Worm (Caenorhabditis elegans) whole organism, L4 larva: ENCODE results near the gene B0336.12.

Experiments
- D1046.2 ChIP-seq: fragments of 200-800 bp; sonication (Bioruptor generic); IDR thresholded peaks from 2 replicates; pipeline ENCODE4 v1.3.6; 2022; ENCODE audit warnings: missing genetic modification characterization, missing compliant biosample characterization
- F37D6.2 ChIP-seq: sonication (generic microtip); optimal IDR thresholded peaks from 2 replicates; lab custom pipeline; 2016; ENCODE audit warnings: mild to moderate bottlenecking, missing genetic modification characterization, missing compliant biosample characterization
- F49E8.2 ChIP-seq: sonication (generic microtip); optimal IDR thresholded peaks from 2 replicates; lab custom pipeline; 2016; ENCODE audit warnings: missing compliant biosample characterization, mild to moderate bottlenecking, missing genetic modification characterization, borderline replicate concordance
- Y48G9A.11 ChIP-seq: fragments of 200-800 bp; sonication (Bioruptor generic); IDR thresholded peaks from 2 replicates; pipeline ENCODE4 v1.3.6; 2022; ENCODE audit warnings: missing genetic modification reagents, missing genetic modification characterization, missing compliant biosample characterization
- Y75B8A.6 ChIP-seq: fragments of 200-800 bp; sonication (Bioruptor generic); IDR thresholded peaks from 2 replicates; pipeline ENCODE4 v1.3.6; 2022; ENCODE audit warnings: missing genetic modification reagents, missing genetic modification characterization, missing compliant biosample characterization
- ZK337.2 ChIP-seq: fragments of 200-800 bp; sonication (Bioruptor generic); IDR thresholded peaks from 2 replicates; pipeline ENCODE4 v1.3.6; 2022; ENCODE audit warnings: missing genetic modification reagents, missing genetic modification characterization, missing compliant biosample characterization
- aha-1 ChIP-seq: fragments of 150-350 bp; peaks from one replicate; lab custom pipeline; 2014; ENCODE audit warnings: missing biosample characterization, missing genetic modification characterization
- aly-2 ChIP-seq: sonication (generic microtip); optimal IDR thresholded peaks from 2 replicates; lab custom pipeline; 2018; ENCODE audit warnings: missing biosample characterization, missing genetic modification characterization
- ceh-20 ChIP-seq: fragments of 200-800 bp; sonication (Bioruptor generic); IDR thresholded peaks from 2 replicates; pipeline ENCODE4 v1.3.6; 2022; ENCODE audit warnings: missing genetic modification reagents, missing genetic modification characterization, missing compliant biosample characterization
- ceh-62 ChIP-seq: sonication (generic microtip); optimal IDR thresholded peaks from 2 replicates; lab custom pipeline; 2017; ENCODE audit warnings: missing biosample characterization, missing genetic modification characterization
- daf-19 ChIP-seq: fragments of 200-800 bp; sonication (Bioruptor generic); conservative IDR thresholded peaks from 2 replicates; pipeline ENCODE4 v1.3.6; 2022; ENCODE audit warnings: missing genetic modification characterization, missing compliant biosample characterization
- dmd-6 ChIP-seq: fragments of 200-800 bp; sonication (Bioruptor generic); IDR thresholded peaks from 2 replicates; pipeline ENCODE4 v1.3.6; 2022; ENCODE audit warnings: missing genetic modification reagents, missing genetic modification characterization, missing compliant biosample characterization
- dpl-1 ChIP-seq: fragments of 150-350 bp; optimal IDR thresholded peaks from 2 replicates; lab custom pipeline; 2014; ENCODE audit warnings: missing biosample characterization, missing genetic modification reagents, missing genetic modification characterization
- gei-8 ChIP-seq: fragments of 200-800 bp; sonication (Bioruptor generic); optimal IDR thresholded peaks from 2 replicates; lab custom pipeline; 2018; ENCODE audit warnings: mild to moderate bottlenecking, missing genetic modification characterization, missing compliant biosample characterization
- hmg-1.1 ChIP-seq: fragments of 200-800 bp; sonication (Bioruptor generic); IDR thresholded peaks from 2 replicates; pipeline ENCODE4 v1.3.6; 2022; ENCODE audit warnings: missing genetic modification reagents, missing genetic modification characterization, missing compliant biosample characterization
- jun-1 ChIP-seq: fragments of 150-350 bp; optimal IDR thresholded peaks from 2 replicates; lab custom pipeline; 2014; ENCODE audit warnings: missing biosample characterization, missing genetic modification reagents, missing genetic modification characterization
- lim-7 ChIP-seq: fragments of 200-800 bp; sonication (Bioruptor generic); IDR thresholded peaks from 2 replicates; pipeline ENCODE4 v1.3.6; 2022; ENCODE audit warnings: missing genetic modification characterization, missing compliant biosample characterization
- lin-29 ChIP-seq: fragments of 200-800 bp; sonication (Bioruptor generic); IDR thresholded peaks from 2 replicates; pipeline ENCODE4 v1.3.6; 2022; ENCODE audit warnings: missing genetic modification reagents, missing genetic modification characterization, missing compliant biosample characterization
- lin-38 ChIP-seq: fragments of 200-800 bp; sonication (Bioruptor generic); IDR thresholded peaks from 2 replicates; pipeline ENCODE4 v1.3.6; 2022; ENCODE audit warnings: missing genetic modification reagents, missing genetic modification characterization, missing compliant biosample characterization
- madf-5 ChIP-seq, 2 experiments: fragments of 200-800 bp; sonication (Bioruptor generic); IDR thresholded peaks; 2 replicates each; pipeline ENCODE4 v1.3.6; 2022; ENCODE audit warnings: missing compliant biosample characterization in 2 of 2, missing genetic modification characterization in 2 of 2
- madf-9 ChIP-seq: fragments of 200-800 bp; sonication (Bioruptor generic); conservative IDR thresholded peaks from 2 replicates; pipeline ENCODE4 v1.3.6; 2022; ENCODE audit warnings: missing genetic modification reagents, missing genetic modification characterization, missing compliant biosample characterization
- mdt-29 ChIP-seq: fragments of 200-800 bp; sonication (Bioruptor generic); IDR thresholded peaks from 2 replicates; pipeline ENCODE4 v1.3.6; 2022; ENCODE audit warnings: missing genetic modification reagents, missing genetic modification characterization, missing compliant biosample characterization
- mes-2 ChIP-seq: sonication (generic microtip); optimal IDR thresholded peaks from 2 replicates; lab custom pipeline; 2016; ENCODE audit warnings: missing genotype, mild to moderate bottlenecking, missing genetic modification characterization, missing compliant biosample characterization; ENCODE audit not compliant: poor library complexity, severe bottlenecking
- mxl-3 ChIP-seq: fragments of 200-800 bp; sonication (Bioruptor generic); optimal IDR thresholded peaks from 2 replicates; lab custom pipeline; 2018; ENCODE audit warnings: mild to moderate bottlenecking, missing genetic modification characterization, missing compliant biosample characterization
- nhr-102 ChIP-seq: sonication (generic microtip); optimal IDR thresholded peaks from 2 replicates; lab custom pipeline; 2016; ENCODE audit warnings: mild to moderate bottlenecking, missing genetic modification characterization, moderate library complexity, missing compliant biosample characterization
- nhr-77 ChIP-seq: fragments of 150-350 bp; optimal IDR thresholded peaks from 2 replicates; lab custom pipeline; 2014; ENCODE audit warnings: missing biosample characterization, missing genetic modification characterization
- php-3 ChIP-seq: fragments of 200-800 bp; sonication (Bioruptor generic); IDR thresholded peaks from 2 replicates; pipeline ENCODE4 v1.3.6; 2022; ENCODE audit warnings: missing genetic modification reagents, missing genetic modification characterization, missing compliant biosample characterization
- unc-130 ChIP-seq: sonication (generic microtip); optimal IDR thresholded peaks from 2 replicates; lab custom pipeline; 2016; ENCODE audit warnings: missing genetic modification reagents, missing genetic modification characterization, missing compliant biosample characterization
- unc-62 ChIP-seq, 3 experiments: fragments of 150-350 bp in 1 of 3; sonication (generic microtip); optimal IDR thresholded peaks in 2 of 3; peaks in 1 of 3; 1 replicate in 1 of 3; 2 replicates in 2 of 3; lab custom pipeline; 2014 to 2017; ENCODE audit warnings: missing biosample characterization in 3 of 3, missing genetic modification characterization in 3 of 3, missing genetic modification reagents in 3 of 3, missing genotype in 1 of 3
- zfp-2 ChIP-seq: sonication (generic microtip); optimal IDR thresholded peaks from 2 replicates; lab custom pipeline; 2016; ENCODE audit warnings: mild to moderate bottlenecking, missing genetic modification characterization, missing compliant biosample characterization

B0336.12 gene

DNA sequence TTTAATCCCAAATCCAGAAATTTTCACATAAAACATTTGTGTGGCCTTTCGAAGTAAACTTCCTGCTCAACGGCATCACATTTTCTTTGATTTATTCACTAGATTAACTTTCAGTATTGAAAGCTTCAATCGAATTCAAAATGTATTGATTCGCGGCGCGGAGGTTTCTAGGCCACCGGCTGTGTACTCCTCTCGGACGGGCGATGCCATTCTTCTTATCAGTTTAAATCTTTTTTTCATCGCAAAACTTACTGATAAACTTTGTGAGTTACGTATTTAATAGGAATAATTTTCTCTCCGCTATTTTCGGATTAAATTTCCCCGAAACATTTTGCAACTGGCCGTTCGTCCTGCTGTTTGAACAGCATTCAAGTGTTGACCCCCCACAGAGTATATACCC, 11.9 kb upstream of the B0336.12 start (continued):
- peak; percentile 89 for TF ChIP-seq ZK337.2 (GFP tag; lab: Robert Waterston, UW)
- TF ChIP-seq hmg-1.1: peak; percentile 35; the same call in 1 of the 2 replicates
- peak; percentile 67 for TF ChIP-seq nhr-102 (tag; lab: Kevin White, UChicago)
- peak; percentile 52 for TF ChIP-seq madf-9 (GFP tag; lab: Robert Waterston, UW)
- no peak for TF ChIP-seq lin-29
- TF ChIP-seq nhr-77 (tag; lab: Kevin White, UChicago): peak; percentile 48
- TF ChIP-seq mdt-29: no peak
- peak; percentile 95 for TF ChIP-seq aha-1 (tag; lab: Kevin White, UChicago)
- peak; percentile 36; the same call in 1 of the 2 replicates for TF ChIP-seq Y48G9A.11 (GFP tag; lab: Robert Waterston, UW)
- no peak for TF ChIP-seq ceh-20 (GFP tag; lab: Robert Waterston, UW)

DNA sequence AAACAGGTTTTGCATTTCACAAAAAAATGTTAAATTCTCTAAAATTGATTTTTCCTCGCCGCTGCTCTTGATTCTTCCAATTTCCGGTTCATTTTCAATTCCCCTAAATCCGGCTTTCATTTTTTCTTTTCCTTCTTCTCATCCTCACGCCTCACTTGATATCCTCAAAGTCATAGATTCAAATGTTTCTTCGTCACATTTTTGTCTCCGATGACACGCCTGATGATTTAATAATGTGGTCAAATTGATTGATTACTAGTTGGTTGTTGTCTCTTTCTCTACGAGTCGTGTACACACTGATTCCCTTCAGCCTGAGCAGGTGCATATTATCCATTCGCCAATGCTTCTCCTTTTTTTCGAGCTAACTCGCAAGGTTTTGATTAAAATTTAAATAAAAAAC, 11.5 kb upstream of the B0336.12 start:
- TF ChIP-seq unc-62 (GFP tag; optimal IDR thresholded peaks at IDR 0.05 in 1 of 2; lab: Kevin White, UChicago) (peak in 1 of 2 experiments; percentile 50), unc-62 (tag; optimal IDR thresholded peaks at IDR 0.05; lab: Kevin White, UChicago) (no peak), daf-19 (GFP tag; lab: Robert Waterston, UW) (no peak)

DNA sequence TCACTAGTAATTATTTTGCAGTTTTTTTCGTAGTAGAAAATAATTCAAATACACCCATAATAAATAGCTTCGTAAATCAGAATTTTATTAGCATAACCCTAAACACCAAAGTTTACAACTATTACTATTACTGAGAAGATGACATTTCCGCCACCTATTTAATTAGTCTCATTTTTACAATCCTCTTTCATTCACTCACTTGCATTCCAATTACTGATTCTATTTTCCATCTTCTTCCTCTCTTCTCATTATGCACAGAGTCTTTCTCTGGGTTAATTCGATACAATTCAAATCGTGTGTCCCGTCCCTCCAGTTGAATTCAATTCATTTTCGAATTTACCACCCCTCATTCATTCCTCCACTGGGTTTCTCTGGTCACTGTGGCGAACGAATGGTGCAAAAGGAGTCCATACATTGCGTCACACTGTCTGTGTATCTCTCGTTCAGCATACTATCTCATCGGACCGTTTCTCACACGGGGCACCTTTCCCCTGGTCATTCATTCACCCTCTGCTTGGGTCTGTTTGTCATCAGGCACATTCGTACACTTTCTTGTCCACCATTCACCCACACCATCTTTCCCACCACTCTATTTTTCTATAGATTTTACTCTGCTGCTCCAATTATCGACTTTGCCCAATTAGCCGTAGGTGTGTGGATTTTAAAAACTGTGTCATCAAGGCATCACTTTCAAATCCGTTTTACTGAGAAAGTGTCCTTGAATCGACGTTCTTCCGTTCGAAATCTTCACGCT, 10.5 kb upstream of the B0336.12 start:
- TF ChIP-seq madf-9 (GFP tag; lab: Robert Waterston, UW) (no peak), mdt-29 (no peak), php-3 (GFP tag; lab: Robert Waterston, UW) (no peak), unc-62 (GFP tag; optimal IDR thresholded peaks at IDR 0.05 in 1 of 2; lab: Kevin White, UChicago) (peak in 1 of 2 experiments; percentile 65), unc-62 (tag; optimal IDR thresholded peaks at IDR 0.05; lab: Kevin White, UChicago) (no peak), ceh-62 (no peak), lim-7 (no peak)

DNA sequence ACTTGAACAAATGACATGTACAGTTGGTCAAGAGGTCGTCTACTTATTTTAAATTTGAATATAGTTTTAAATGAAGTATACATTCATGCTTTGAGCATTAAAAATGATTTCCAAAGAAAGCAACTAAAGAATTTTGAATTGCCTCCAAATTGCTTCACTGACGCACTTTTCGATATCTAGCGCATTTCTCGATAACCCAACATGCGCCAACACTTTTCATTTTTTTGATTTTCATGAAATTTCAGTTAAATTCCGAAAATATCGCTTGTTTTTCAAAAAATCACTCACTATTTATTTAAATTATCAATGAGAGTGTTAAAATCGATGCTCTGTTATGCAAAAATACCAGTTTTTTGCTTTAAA, 9.9 kb upstream of the B0336.12 start:
- TF ChIP-seq Y48G9A.11 (GFP tag; lab: Robert Waterston, UW) (peak; percentile 50; the same call in 1 of the 2 replicates), mes-2 (tag; lab: Kevin White, UChicago) (peak; percentile 35), Y75B8A.6 (GFP tag; lab: Robert Waterston, UW) (no peak), F49E8.2 (tag; lab: Kevin White, UChicago) (peak; percentile 62), madf-5 (GFP tag; IDR thresholded peaks at IDR 0.05; lab: Robert Waterston, UW) (no peak), dpl-1 (GFP tag; lab: Kevin White, UChicago) (peak; percentile 18), lin-38 (GFP tag; lab: Robert Waterston, UW) (peak; percentile 58)
- TF ChIP-seq, all 104 proteins: peak for 5

DNA sequence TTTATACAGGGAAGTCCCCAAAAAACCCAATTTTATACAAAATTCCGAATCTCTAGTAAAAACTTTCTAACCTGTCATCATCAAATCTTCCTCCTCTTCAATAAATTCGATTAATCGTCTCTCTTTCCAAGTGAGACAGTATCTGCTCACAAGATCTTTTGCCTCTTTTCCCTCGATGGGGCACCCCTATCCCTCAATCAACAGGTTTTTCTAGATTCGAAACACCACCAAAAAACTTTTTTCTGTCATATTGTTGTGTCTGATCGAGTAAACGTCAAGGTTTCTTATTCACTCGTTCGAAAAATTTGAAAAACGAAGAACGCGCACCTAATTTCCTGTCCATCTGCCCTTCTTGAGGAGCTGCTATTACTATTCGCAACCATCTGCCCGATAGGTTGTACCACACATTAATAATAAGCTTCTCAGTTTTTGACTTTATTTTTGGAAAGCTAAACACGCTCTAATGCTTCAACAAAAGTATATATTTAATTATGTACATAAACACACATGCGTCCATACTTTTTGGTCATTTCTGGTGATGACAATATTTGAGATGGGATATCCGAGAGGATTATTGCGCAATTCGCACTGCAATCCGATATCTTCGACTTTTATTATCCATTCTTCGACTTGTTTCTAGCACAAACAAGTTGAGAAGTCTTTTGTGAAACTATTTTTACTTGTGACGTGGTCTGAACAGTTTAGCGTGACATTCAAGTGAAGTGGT, 9.3 kb upstream of the B0336.12 start:
- no peak for TF ChIP-seq nhr-77 (tag; lab: Kevin White, UChicago)
- no peak for TF ChIP-seq aly-2 (tag; lab: Kevin White, UChicago)
- peak; percentile 93 for TF ChIP-seq aha-1 (tag; lab: Kevin White, UChicago)
- peak in 1 of 2 experiments; percentile 13 for TF ChIP-seq unc-62 (GFP tag; optimal IDR thresholded peaks at IDR 0.05 in 1 of 2; lab: Kevin White, UChicago)
- no peak for TF ChIP-seq unc-62 (tag; optimal IDR thresholded peaks at IDR 0.05; lab: Kevin White, UChicago)

DNA sequence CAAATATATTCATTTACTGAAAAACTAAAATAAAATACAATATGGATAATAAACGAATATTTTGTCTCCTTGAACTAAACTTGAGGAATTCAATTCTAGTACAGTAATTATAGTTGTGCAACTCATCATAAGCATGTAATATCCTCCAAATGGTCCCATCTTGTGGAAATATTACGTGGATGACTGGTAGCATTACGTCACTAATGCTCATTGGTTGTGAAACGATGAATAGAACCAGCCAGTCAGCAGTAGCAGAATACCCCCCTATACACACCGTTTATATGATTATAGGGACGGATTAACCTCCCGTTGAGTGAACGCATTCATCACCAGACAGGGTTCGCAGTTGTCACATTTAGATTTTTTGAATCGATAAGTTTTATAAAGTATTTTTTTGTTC, 8.4 kb upstream of the B0336.12 start:
- TF ChIP-seq Y48G9A.11 (GFP tag; lab: Robert Waterston, UW): no peak
- TF ChIP-seq mxl-3 (GFP tag; lab: Kevin White, UChicago): no peak
- no peak for TF ChIP-seq mdt-29
- TF ChIP-seq F37D6.2 (tag; lab: Kevin White, UChicago): no peak
- no peak for TF ChIP-seq unc-130 (GFP tag; lab: Kevin White, UChicago)
- TF ChIP-seq dmd-6 (GFP tag; lab: Robert Waterston, UW): no peak
- no peak for TF ChIP-seq zfp-2 (tag; lab: Kevin White, UChicago)
- TF ChIP-seq gei-8 (GFP tag; lab: Kevin White, UChicago): no peak
- no peak for TF ChIP-seq jun-1 (tag; lab: Kevin White, UChicago)
- no peak for TF ChIP-seq D1046.2 (GFP tag; lab: Robert Waterston, UW)
